Worm (Caenorhabditis elegans): Measurements from ENCODE around the gene oac-42.

DNA sequence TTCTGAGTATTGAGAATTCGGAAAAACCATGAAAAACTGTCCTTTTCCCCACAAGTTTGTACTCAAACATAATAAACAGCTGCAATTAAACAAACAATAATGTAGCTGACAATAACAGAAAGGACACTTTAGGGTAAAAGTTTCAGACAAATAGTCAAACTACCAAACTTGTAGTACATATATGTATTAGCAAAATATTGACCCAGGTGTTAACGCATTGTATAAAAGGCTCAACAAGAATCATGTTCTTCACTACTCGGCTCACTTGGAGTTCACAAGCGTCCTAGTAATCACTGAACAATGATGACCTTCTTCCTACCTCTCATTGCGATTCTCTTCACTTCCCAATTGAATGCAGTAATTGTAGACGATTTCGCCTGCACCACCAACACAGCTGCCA lies 27.2 kb upstream of the oac-42 start, which contains the start of gene F35E8.6:
- TF ChIP-seq nhr-76 (tag; optimal IDR thresholded peaks at IDR 0.05) (no peak), ztf-11 (tag; optimal IDR thresholded peaks at IDR 0.05) (no peak), nhr-28 (tag; optimal IDR thresholded peaks at IDR 0.05) (no peak), nhr-12 (tag; optimal IDR thresholded peaks at IDR 0.05) (no peak), lin-13 (tag; optimal IDR thresholded peaks at IDR 0.05) (no peak), ham-2 (GFP tag; optimal IDR thresholded peaks at IDR 0.05) (no peak), mep-1 (tag; optimal IDR thresholded peaks at IDR 0.05) (no peak), elt-3 (tag; optimal IDR thresholded peaks at IDR 0.05) (no peak), mls-2 (tag; optimal IDR thresholded peaks at IDR 0.05) (no peak), snpc-4 (tag; optimal IDR thresholded peaks at IDR 0.05) (no peak), nhr-237 (tag; optimal IDR thresholded peaks at IDR 0.05) (no peak), unc-39 (tag; optimal IDR thresholded peaks at IDR 0.05) (no peak), tbx-8 (GFP tag; optimal IDR thresholded peaks at IDR 0.05) (no peak), cnd-1 (tag; optimal IDR thresholded peaks at IDR 0.05) (no peak)
